Fruit fly (Drosophila melanogaster) whole organism, embryonic: ENCODE results near the gene Ir93a.

Experiments
- ATbp ChIP-seq: fragments of 200-800 bp; sonication (Bioruptor generic); optimal IDR thresholded peaks from 2 replicates; lab custom pipeline; 2017; ENCODE audit warnings: missing biosample characterization, mild to moderate bottlenecking, missing genetic modification characterization, missing genetic modification reagents
- Abd-B ChIP-seq: fragments of 200-800 bp; sonication (Bioruptor generic); optimal IDR thresholded peaks from 2 replicates; lab custom pipeline; 2018; ENCODE audit warnings: missing biosample characterization, mild to moderate bottlenecking, missing genetic modification characterization, moderate library complexity
- CG10462 ChIP-seq: fragments of 200-800 bp; sonication (Bioruptor generic); optimal IDR thresholded peaks from 2 replicates; lab custom pipeline; 2016; ENCODE audit warnings: missing biosample characterization, missing genetic modification characterization
- CG11695 ChIP-seq: fragments of 200-800 bp; sonication (Bioruptor generic); IDR thresholded peaks from 3 replicates; pipeline ENCODE4 v1.3.6; 2022; ENCODE audit warnings: missing biosample characterization, missing genetic modification characterization
- CG12659 ChIP-seq: fragments of 200-800 bp; sonication (Bioruptor generic); optimal IDR thresholded peaks from 3 replicates; lab custom pipeline; 2017; ENCODE audit warnings: mild to moderate bottlenecking, missing biosample characterization, missing genetic modification reagents, missing genetic modification characterization
- CG13624 ChIP-seq: fragments of 200-800 bp; sonication (Bioruptor generic); optimal IDR thresholded peaks from 2 replicates; lab custom pipeline; 2016; ENCODE audit warnings: missing biosample characterization, missing genetic modification characterization
- CG16779 ChIP-seq: fragments of 200-800 bp; sonication (Bioruptor generic); IDR thresholded peaks from 2 replicates; pipeline ENCODE4 v1.3.6; 2022; ENCODE audit warnings: missing biosample characterization, missing genetic modification characterization
- CG30020 ChIP-seq: fragments of 200-800 bp; optimal IDR thresholded peaks from 2 replicates; lab custom pipeline; 2019; ENCODE audit warnings: missing biosample characterization, mild to moderate bottlenecking, missing genetic modification characterization, moderate library complexity
- CG32767 ChIP-seq: fragments of 200-800 bp; sonication (Bioruptor generic); IDR thresholded peaks from 2 replicates; pipeline ENCODE4 v1.3.6; 2022; ENCODE audit warnings: missing biosample characterization, missing genetic modification characterization
- CG32772 ChIP-seq: fragments of 200-800 bp; sonication (Bioruptor generic); IDR thresholded peaks from 2 replicates; pipeline ENCODE4 v1.3.6; 2022; ENCODE audit warnings: missing biosample characterization, missing genetic modification characterization
- CG3281 ChIP-seq: fragments of 200-800 bp; sonication (Bioruptor generic); optimal IDR thresholded peaks from 3 replicates; lab custom pipeline; 2017; ENCODE audit warnings: missing biosample characterization, mild to moderate bottlenecking, missing genetic modification characterization
- CG5953 ChIP-seq: fragments of 200-800 bp; sonication (Bioruptor generic); IDR thresholded peaks from 2 replicates; pipeline ENCODE4 v1.3.6; 2022; ENCODE audit warnings: missing biosample characterization, missing genetic modification characterization
- CG6272 ChIP-seq: fragments of 200-800 bp; sonication (Bioruptor generic); IDR thresholded peaks from 2 replicates; pipeline ENCODE4 v1.3.6; 2022; ENCODE audit warnings: missing biosample characterization, missing genetic modification characterization
- CG6813 ChIP-seq: fragments of 200-800 bp; sonication (Bioruptor generic); optimal IDR thresholded peaks from 2 replicates; lab custom pipeline; 2017; ENCODE audit warnings: missing biosample characterization, missing genetic modification characterization, mild to moderate bottlenecking, moderate library complexity, missing genetic modification reagents
- CG8765 ChIP-seq: fragments of 200-800 bp; sonication (Bioruptor generic); IDR thresholded peaks from 2 replicates; pipeline ENCODE4 v1.3.6; 2022; ENCODE audit warnings: missing biosample characterization, missing genetic modification characterization
- CG8924 ChIP-seq: fragments of 200-800 bp; optimal IDR thresholded peaks from 3 replicates; lab custom pipeline; 2019; ENCODE audit warnings: missing biosample characterization, mild to moderate bottlenecking, missing genetic modification characterization, moderate library complexity
- CG9727 ChIP-seq: fragments of 200-800 bp; sonication (Bioruptor generic); optimal IDR thresholded peaks from 3 replicates; lab custom pipeline; 2017; ENCODE audit warnings: missing biosample characterization, mild to moderate bottlenecking, missing genetic modification characterization
- HLH4C ChIP-seq: fragments of 200-800 bp; sonication (Bioruptor generic); IDR thresholded peaks from 3 replicates; pipeline ENCODE4 v1.3.6; 2022; ENCODE audit warnings: missing biosample characterization, missing genetic modification characterization; ENCODE audit not compliant: partially characterized antibody
- Kr ChIP-seq: fragments of 200-800 bp; sonication (Bioruptor generic); optimal IDR thresholded peaks from 2 replicates; lab custom pipeline; 2017; ENCODE audit warnings: missing biosample characterization, mild to moderate bottlenecking, missing genetic modification characterization
- MESR4 ChIP-seq: fragments of 200-800 bp; sonication (Bioruptor generic); optimal IDR thresholded peaks from 2 replicates; lab custom pipeline; 2018; ENCODE audit warnings: missing biosample characterization, mild to moderate bottlenecking, missing genetic modification characterization, moderate library complexity
- Mad ChIP-seq: fragments of 200-800 bp; sonication (Bioruptor generic); optimal IDR thresholded peaks from 2 replicates; lab custom pipeline; 2016; ENCODE audit warnings: missing biosample characterization, missing genetic modification characterization
- Meics ChIP-seq: fragments of 200-800 bp; sonication (Bioruptor generic); optimal IDR thresholded peaks from 2 replicates; lab custom pipeline; 2017; ENCODE audit warnings: missing biosample characterization, mild to moderate bottlenecking, missing genetic modification characterization
- Mrtf ChIP-seq: fragments of 200-800 bp; sonication (Bioruptor generic); IDR thresholded peaks from 3 replicates; pipeline ENCODE4 v1.3.6; 2022; ENCODE audit warnings: missing biosample characterization, missing genetic modification characterization
- Oli ChIP-seq: fragments of 200-800 bp; sonication (Bioruptor generic); optimal IDR thresholded peaks from 2 replicates; lab custom pipeline; 2018; ENCODE audit warnings: missing biosample characterization, mild to moderate bottlenecking, missing genetic modification characterization, moderate library complexity
- Sin3A ChIP-seq: fragments of >200 bp; optimal IDR thresholded peaks from 2 replicates; lab custom pipeline; 2018
- Stat92E ChIP-seq, 3 experiments: fragments of >200 bp in 2 of 3; fragments of 200-800 bp in 1 of 3; sonication (Bioruptor generic) in 1 of 3; optimal IDR thresholded peaks; 2 replicates each; lab custom pipeline; 2017 to 2019; ENCODE audit warnings: missing biosample characterization in 3 of 3, missing genetic modification characterization in 3 of 3, mild to moderate bottlenecking in 1 of 3, moderate library complexity in 1 of 3
- aop ChIP-seq: fragments of 200-800 bp; sonication (Bioruptor generic); IDR thresholded peaks from 2 replicates; pipeline ENCODE4 v1.3.6; 2022; ENCODE audit warnings: missing biosample characterization, missing genetic modification characterization
- bbx ChIP-seq: fragments of 200-800 bp; sonication (Bioruptor generic); IDR thresholded peaks from 2 replicates; pipeline ENCODE4 v1.3.6; 2022; ENCODE audit warnings: missing biosample characterization, missing genetic modification characterization; ENCODE audit not compliant: partially characterized antibody
- br ChIP-seq: fragments of >200 bp; optimal IDR thresholded peaks from 2 replicates; lab custom pipeline; 2017
- fd102C ChIP-seq: fragments of 200-800 bp; sonication (Bioruptor generic); optimal IDR thresholded peaks from 2 replicates; lab custom pipeline; 2018; ENCODE audit warnings: missing biosample characterization, mild to moderate bottlenecking, missing genetic modification characterization, moderate library complexity
- fd64A ChIP-seq: fragments of 200-800 bp; sonication (Bioruptor generic); optimal IDR thresholded peaks from 3 replicates; lab custom pipeline; 2018; ENCODE audit warnings: missing biosample characterization, mild to moderate bottlenecking, missing genetic modification characterization
- gcm2 ChIP-seq: fragments of 200-800 bp; sonication (Bioruptor generic); optimal IDR thresholded peaks from 2 replicates; lab custom pipeline; 2016; ENCODE audit warnings: missing biosample characterization, missing genetic modification characterization
- grau ChIP-seq: fragments of 200-800 bp; optimal IDR thresholded peaks from 3 replicates; lab custom pipeline; 2019; ENCODE audit warnings: missing biosample characterization, mild to moderate bottlenecking, missing genetic modification characterization, moderate library complexity
- ham ChIP-seq: fragments of 200-800 bp; sonication (Bioruptor generic); IDR thresholded peaks from 2 replicates; pipeline ENCODE4 v1.3.6; 2022; ENCODE audit warnings: missing biosample characterization, missing genetic modification characterization
- jing ChIP-seq: fragments of 200-800 bp; sonication (Bioruptor generic); optimal IDR thresholded peaks from 2 replicates; lab custom pipeline; 2018; ENCODE audit warnings: missing biosample characterization, mild to moderate bottlenecking, missing genetic modification characterization
- knrl ChIP-seq: fragments of 200-800 bp; sonication (Bioruptor generic); IDR thresholded peaks from 3 replicates; pipeline ENCODE4 v1.3.6; 2022; ENCODE audit warnings: missing biosample characterization, missing genetic modification characterization; ENCODE audit not compliant: partially characterized antibody
- lilli ChIP-seq: fragments of 200-800 bp; sonication (Bioruptor generic); optimal IDR thresholded peaks from 3 replicates; lab custom pipeline; 2016; ENCODE audit warnings: missing biosample characterization, missing genetic modification characterization
- lmd ChIP-seq: fragments of 200-800 bp; sonication (Bioruptor generic); IDR thresholded peaks from 2 replicates; pipeline ENCODE4 v1.3.6; 2022; ENCODE audit warnings: missing biosample characterization, missing genetic modification characterization
- maf-S ChIP-seq: fragments of 200-800 bp; sonication (Bioruptor generic); optimal IDR thresholded peaks from 2 replicates; lab custom pipeline; 2016; ENCODE audit warnings: missing biosample characterization, missing genetic modification characterization
- mam ChIP-seq: fragments of 200-800 bp; sonication (Bioruptor generic); optimal IDR thresholded peaks from 3 replicates; lab custom pipeline; 2016; ENCODE audit warnings: missing biosample characterization, missing genetic modification characterization
- odd ChIP-seq: fragments of 200-800 bp; sonication (Bioruptor generic); optimal IDR thresholded peaks from 2 replicates; lab custom pipeline; 2017; ENCODE audit warnings: missing biosample characterization, mild to moderate bottlenecking, missing genetic modification characterization
- so ChIP-seq: fragments of 200-800 bp; sonication (Bioruptor generic); IDR thresholded peaks from 3 replicates; pipeline ENCODE4 v1.3.6; 2022; ENCODE audit warnings: missing biosample characterization, missing genetic modification characterization
- stc ChIP-seq: fragments of 200-800 bp; sonication (Bioruptor generic); IDR thresholded peaks from 2 replicates; pipeline ENCODE4 v1.3.6; 2022; ENCODE audit warnings: missing biosample characterization, missing genetic modification characterization
- tin ChIP-seq: fragments of 200-800 bp; sonication (Bioruptor generic); optimal IDR thresholded peaks from 3 replicates; lab custom pipeline; 2016; ENCODE audit warnings: missing biosample characterization, missing genetic modification characterization
- tll ChIP-seq, 2 experiments: fragments of 200-800 bp in 1 of 2; fragments of >200 bp in 1 of 2; sonication (Bioruptor generic) in 1 of 2; optimal IDR thresholded peaks; 2 replicates each; lab custom pipeline; 2017 to 2019; ENCODE audit warnings: missing biosample characterization in 2 of 2, missing genetic modification characterization in 2 of 2, mild to moderate bottlenecking in 1 of 2, moderate library complexity in 1 of 2
- toy ChIP-seq: fragments of 200-800 bp; sonication (Bioruptor generic); IDR thresholded peaks from 2 replicates; pipeline ENCODE4 v1.3.6; 2022; ENCODE audit warnings: missing biosample characterization, missing genetic modification characterization
- twi ChIP-seq: fragments of 200-800 bp; optimal IDR thresholded peaks from 2 replicates; lab custom pipeline; 2019; ENCODE audit warnings: missing biosample characterization, mild to moderate bottlenecking, missing genetic modification characterization, moderate library complexity
- unc-4 ChIP-seq: fragments of 200-800 bp; sonication (Bioruptor generic); IDR thresholded peaks from 2 replicates; pipeline ENCODE4 v1.3.6; 2022; ENCODE audit warnings: missing biosample characterization, missing genetic modification characterization; ENCODE audit not compliant: partially characterized antibody
- yki ChIP-seq: fragments of >200 bp; optimal IDR thresholded peaks from 3 replicates; lab custom pipeline; 2018
- z ChIP-seq: fragments of 200-800 bp; sonication (Bioruptor generic); IDR thresholded peaks from 3 replicates; pipeline ENCODE4 v1.3.6; 2022; ENCODE audit warnings: missing biosample characterization, missing genetic modification characterization

The Ir93a gene

dm6 chr3R:20830153-20830695, 29.5 kb downstream of the Ir93a start, which contains the start of gene Adss (continued):
- 0 out of 2 replicates have a peak, but pooled peaks have one; percentile 14 for TF ChIP-seq CG32767
- TF ChIP-seq Mad (GFP tag; lab: Kevin White, UChicago), result peak; percentile 51
- no peak for TF ChIP-seq CG5953 (GFP tag; lab: Robert Waterston, UW)
- peak; percentile 75 for TF ChIP-seq CG12659 (GFP tag; lab: Kevin White, UChicago)
- TF ChIP-seq gcm2 (GFP tag; lab: Kevin White, UChicago), result no peak
- no peak for TF ChIP-seq CG8765 (GFP tag; lab: Robert Waterston, UW)
- peak; percentile 29 for TF ChIP-seq CG3281 (GFP tag; lab: Kevin White, UChicago)
- TF ChIP-seq tin (GFP tag; lab: Kevin White, UChicago), result no peak
- no peak for TF ChIP-seq Oli (tag; lab: Kevin White, UChicago)
- TF ChIP-seq Stat92E (GFP tag; optimal IDR thresholded peaks at IDR 0.05; lab: Kevin White, UChicago), result peak in 1 of 3 experiments; percentile 43
- TF ChIP-seq tll (GFP tag; optimal IDR thresholded peaks at IDR 0.05; lab: Kevin White, UChicago), result no peak
- TF ChIP-seq z, result 0 out of 3 replicates have a peak, but pooled peaks have one; percentile 31
- TF ChIP-seq CG6272, result 0 out of 2 replicates have a peak, but pooled peaks have one; percentile 8
- TF ChIP-seq Kr (GFP tag; lab: Kevin White, UChicago), result no peak
- TF ChIP-seq Sin3A (lab: Kevin White, UChicago), result no peak
- no peak for TF ChIP-seq fd64A
- TF ChIP-seq CG8924 (tag; lab: Kevin White, UChicago), result no peak
- no peak for TF ChIP-seq CG10462 (GFP tag; lab: Kevin White, UChicago)
- no peak for TF ChIP-seq odd (GFP tag; lab: Kevin White, UChicago)
- no peak for TF ChIP-seq br (lab: Kevin White, UChicago)
- no peak for TF ChIP-seq ham (GFP tag; lab: Robert Waterston, UW)
- peak; percentile 32; the same call in 1 of the 2 replicates for TF ChIP-seq bbx
- no peak; the same call in 2 of the 3 replicates for TF ChIP-seq Mrtf (GFP tag; lab: Robert Waterston, UW)
- 0 out of 2 replicates have a peak, but pooled peaks have one; percentile 56 for TF ChIP-seq CG16779 (GFP tag; lab: Robert Waterston, UW)
- TF ChIP-seq CG32772 (GFP tag; lab: Robert Waterston, UW), result no peak
- TF ChIP-seq CG13624 (GFP tag; lab: Kevin White, UChicago), result peak; percentile 35
- TF ChIP-seq maf-S (GFP tag; lab: Kevin White, UChicago), result peak; percentile 4
- TF ChIP-seq knrl (GFP tag; lab: Robert Waterston, UW), result peak; percentile 31; the same call in 1 of the 3 replicates
- TF ChIP-seq mam (GFP tag; lab: Kevin White, UChicago), result peak; percentile 10
- no peak for TF ChIP-seq jing (GFP tag; lab: Kevin White, UChicago)
- no peak; the same call in 2 of the 3 replicates for TF ChIP-seq so
- TF ChIP-seq unc-4 (GFP tag; lab: Robert Waterston, UW), result no peak; the same call in 1 of the 2 replicates
- TF ChIP-seq toy (GFP tag; lab: Robert Waterston, UW), result no peak
- TF ChIP-seq stc (GFP tag; lab: Robert Waterston, UW), result no peak
- TF ChIP-seq ATbp, result no peak
- TF ChIP-seq fd102C, result no peak
- no peak for TF ChIP-seq twi (tag; lab: Kevin White, UChicago)
- TF ChIP-seq aop (GFP tag; lab: Robert Waterston, UW), result 0 out of 2 replicates have a peak, but pooled peaks have one; percentile 51
- peak; percentile 19; the same call in 1 of the 2 replicates for TF ChIP-seq lmd (GFP tag; lab: Robert Waterston, UW)
- peak; percentile 71 for TF ChIP-seq MESR4 (GFP tag; lab: Kevin White, UChicago)
- no peak for TF ChIP-seq CG11695 (GFP tag; lab: Robert Waterston, UW)
- peak; percentile 23; the same call in 2 of the 3 replicates for TF ChIP-seq HLH4C (GFP tag; lab: Robert Waterston, UW)
- TF ChIP-seq CG30020, result no peak
- peak; percentile 13 for TF ChIP-seq grau (tag; lab: Kevin White, UChicago)
- peak; percentile 45 for TF ChIP-seq lilli (GFP tag; lab: Kevin White, UChicago)
- TF ChIP-seq yki (lab: Kevin White, UChicago), result no peak
- peak; percentile 47 for TF ChIP-seq Abd-B (GFP tag; lab: Kevin White, UChicago)
- peak; percentile 15 for TF ChIP-seq Meics (GFP tag; lab: Kevin White, UChicago)
- TF ChIP-seq CG6813, result no peak
- peak; percentile 33 for TF ChIP-seq CG9727
